Fruit fly (Drosophila melanogaster): ENCODE results near the gene CG3528.

DNA sequence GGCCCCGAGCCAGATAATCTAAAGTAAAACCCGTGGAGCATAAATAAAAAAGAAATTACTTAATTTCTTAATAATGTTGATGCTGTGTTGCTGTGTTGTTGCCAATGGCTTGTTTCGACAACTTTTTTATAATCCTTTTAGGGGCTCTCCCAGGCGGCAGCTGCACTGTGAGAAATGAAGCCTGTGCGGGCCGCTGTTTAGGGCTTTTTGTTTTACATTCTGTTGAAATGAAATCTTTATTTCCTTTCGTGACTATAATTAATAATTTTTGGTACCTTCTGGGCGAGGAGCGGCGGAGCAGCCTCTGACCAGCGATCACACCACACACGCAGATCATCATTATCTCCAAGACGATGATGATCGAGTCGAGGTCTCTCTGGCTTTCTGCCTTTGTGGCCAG is 47.3 kb downstream of the CG3528 start:
- TF ChIP-seq CG14441 (GFP tag; IDR thresholded peaks at IDR 0.05) (no peak), CG1832 (GFP tag; optimal IDR thresholded peaks at IDR 0.05) (no peak), klu (GFP tag; IDR thresholded peaks at IDR 0.05) (no peak), HLH54F (GFP tag; optimal IDR thresholded peaks at IDR 0.05) (no peak), Xrp1 (GFP tag; IDR thresholded peaks at IDR 0.05) (no peak), row (GFP tag; IDR thresholded peaks at IDR 0.05) (no peak), MESR4 (GFP tag; optimal IDR thresholded peaks at IDR 0.05) (no peak), HmgD (GFP tag; optimal IDR thresholded peaks at IDR 0.05) (no peak), croc (GFP tag; conservative IDR thresholded peaks at IDR 0.05) (no peak), pan (optimal IDR thresholded peaks at IDR 0.05) (no peak), pan (GFP tag; optimal IDR thresholded peaks at IDR 0.05 in 1 of 2, IDR thresholded peaks at IDR 0.05 in 1 of 2) (no peak), CG12942 (GFP tag; optimal IDR thresholded peaks at IDR 0.05) (no peak), CG17802 (tag; optimal IDR thresholded peaks at IDR 0.05) (no peak)

Measured in whole organism, embryonic.